Fruit fly (Drosophila melanogaster) whole organism, pupa: ENCODE results near the gene dgt2.
A peak's percentile ranks its signal among the peaks of the same experiment; 100 is the strongest.

Source experiments
- CG10348 ChIP-seq: fragments of 200-800 bp; sonication (Bioruptor generic); IDR thresholded peaks from 2 replicates; pipeline ENCODE4 v1.3.6; 2022; ENCODE audit warnings: missing biosample characterization, missing genetic modification characterization
- CG12605 ChIP-seq: fragments of 200-800 bp; sonication (Bioruptor generic); IDR thresholded peaks from 2 replicates; pipeline ENCODE4 v1.3.6; 2022; ENCODE audit warnings: missing biosample characterization, missing genetic modification characterization
- CG13204 ChIP-seq: fragments of 200-800 bp; sonication (Bioruptor generic); optimal IDR thresholded peaks from 2 replicates; lab custom pipeline; 2018; ENCODE audit warnings: missing biosample characterization, mild to moderate bottlenecking, missing genetic modification characterization, moderate library complexity
- CG14655 ChIP-seq: fragments of 200-800 bp; sonication (Bioruptor generic); optimal IDR thresholded peaks from 3 replicates; lab custom pipeline; 2017; ENCODE audit warnings: mild to moderate bottlenecking, missing biosample characterization, missing genetic modification reagents, missing genetic modification characterization
- CG15710 ChIP-seq: fragments of 200-800 bp; sonication (Bioruptor generic); optimal IDR thresholded peaks from 2 replicates; lab custom pipeline; 2018; ENCODE audit warnings: missing biosample characterization, mild to moderate bottlenecking, missing genetic modification characterization, moderate library complexity
- CG17806 ChIP-seq: fragments of 200-800 bp; sonication (Bioruptor generic); optimal IDR thresholded peaks from 2 replicates; lab custom pipeline; 2018; ENCODE audit warnings: missing biosample characterization, mild to moderate bottlenecking, missing genetic modification characterization, moderate library complexity
- CG32121 ChIP-seq: fragments of 200-800 bp; sonication (Bioruptor generic); IDR thresholded peaks from 2 replicates; pipeline ENCODE4 v1.3.6; 2022; ENCODE audit warnings: missing biosample characterization, missing genetic modification characterization
- CG34367 ChIP-seq: fragments of 200-800 bp; sonication (Bioruptor generic); optimal IDR thresholded peaks from 2 replicates; lab custom pipeline; 2018; ENCODE audit warnings: missing biosample characterization, mild to moderate bottlenecking, missing genetic modification characterization
- CG4496 ChIP-seq: fragments of 200-800 bp; sonication (Bioruptor generic); IDR thresholded peaks from 3 replicates; pipeline ENCODE4 v1.3.6; 2022; ENCODE audit warnings: missing biosample characterization, missing genetic modification characterization
- CG8159 ChIP-seq: fragments of 200-800 bp; sonication (Bioruptor generic); optimal IDR thresholded peaks from 3 replicates; lab custom pipeline; 2018; ENCODE audit warnings: missing biosample characterization, mild to moderate bottlenecking, missing genetic modification characterization, moderate library complexity
- CG8301 ChIP-seq: fragments of 200-800 bp; sonication (Bioruptor generic); optimal IDR thresholded peaks from 2 replicates; lab custom pipeline; 2018; ENCODE audit warnings: missing biosample characterization, mild to moderate bottlenecking, missing genetic modification characterization
- CG9948 ChIP-seq: fragments of 200-800 bp; sonication (Bioruptor generic); optimal IDR thresholded peaks from 2 replicates; lab custom pipeline; 2018; ENCODE audit warnings: missing biosample characterization, mild to moderate bottlenecking, missing genetic modification characterization, moderate library complexity
- D1 ChIP-seq: fragments of 200-800 bp; sonication (Bioruptor generic); optimal IDR thresholded peaks from 2 replicates; lab custom pipeline; 2018; ENCODE audit warnings: missing biosample characterization, mild to moderate bottlenecking, missing genetic modification characterization, moderate library complexity
- EcR ChIP-seq: fragments of 200-800 bp; sonication (Bioruptor generic); optimal IDR thresholded peaks from 3 replicates; lab custom pipeline; 2019; ENCODE audit warnings: missing biosample characterization, missing genetic modification characterization, mild to moderate bottlenecking, moderate library complexity, missing genetic modification reagents
- Ets98B ChIP-seq: fragments of 200-800 bp; sonication (Bioruptor generic); IDR thresholded peaks from 2 replicates; pipeline ENCODE4 v1.3.6; 2022; ENCODE audit warnings: missing biosample characterization, missing genetic modification characterization
- Pif1A ChIP-seq: fragments of 200-800 bp; sonication (Bioruptor generic); optimal IDR thresholded peaks from 3 replicates; lab custom pipeline; 2016; ENCODE audit warnings: missing biosample characterization, missing genetic modification characterization
- Pif1B ChIP-seq: fragments of 200-800 bp; sonication (Bioruptor generic); optimal IDR thresholded peaks from 3 replicates; lab custom pipeline; 2016; ENCODE audit warnings: missing biosample characterization, missing genetic modification characterization
- Snoo ChIP-seq: fragments of 200-800 bp; sonication (Bioruptor generic); optimal IDR thresholded peaks from 3 replicates; lab custom pipeline; 2017; ENCODE audit warnings: missing biosample characterization, mild to moderate bottlenecking, missing genetic modification characterization, inconsistent platforms
- fd96Ca ChIP-seq: fragments of 200-800 bp; sonication (Bioruptor generic); IDR thresholded peaks from 3 replicates; pipeline ENCODE4 v1.3.6; 2022; ENCODE audit warnings: missing biosample characterization, missing genetic modification characterization
- gl ChIP-seq: fragments of 200-800 bp; sonication (Bioruptor generic); optimal IDR thresholded peaks from 2 replicates; lab custom pipeline; 2018; ENCODE audit warnings: missing biosample characterization, mild to moderate bottlenecking, missing genetic modification characterization
- rn ChIP-seq: fragments of 200-800 bp; sonication (Bioruptor generic); IDR thresholded peaks from 2 replicates; pipeline ENCODE4 v1.3.6; 2022; ENCODE audit warnings: missing biosample characterization, missing genetic modification characterization

The dgt2 gene

DNA sequence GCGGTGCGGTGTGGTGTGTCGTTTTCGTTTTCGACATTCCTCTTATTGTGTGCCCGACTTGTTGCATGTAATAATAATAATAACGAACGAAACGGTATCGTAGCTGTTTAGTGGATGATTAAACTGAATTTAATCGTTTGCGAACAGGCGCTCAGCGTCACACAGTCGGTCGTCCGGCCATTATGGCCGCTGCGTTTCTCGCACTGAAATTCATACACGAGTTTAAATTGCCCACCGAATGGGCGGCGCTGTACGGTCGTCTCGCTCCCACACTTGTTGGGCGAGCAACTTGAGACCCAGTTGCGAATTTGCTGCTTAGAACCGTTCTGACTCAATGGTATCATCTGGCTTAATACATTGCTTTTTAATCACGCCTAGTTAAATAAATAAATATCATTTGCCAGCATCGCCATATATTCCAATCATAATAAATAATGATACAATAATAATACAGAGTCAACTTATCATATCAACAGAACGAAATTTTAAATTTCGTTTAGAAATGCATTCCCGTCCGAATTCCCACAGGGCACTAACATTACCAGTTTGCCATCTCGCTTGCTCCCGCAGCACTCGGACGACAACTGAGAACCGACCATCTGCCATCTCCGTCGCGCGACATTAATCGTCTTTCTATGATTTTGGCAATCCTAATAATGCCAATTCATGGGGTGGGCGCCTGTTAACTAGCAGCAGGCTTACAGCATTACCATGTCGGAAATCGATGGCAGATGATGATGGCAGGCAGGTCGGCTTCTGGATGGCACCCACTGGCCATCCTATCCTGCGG is 21.3 kb downstream of the dgt2 start:
- TF ChIP-seq CG8301 (tag; lab: Kevin White, UChicago) (peak; percentile 93), CG15710 (tag; lab: Kevin White, UChicago) (peak; percentile 93), CG34367 (tag; lab: Kevin White, UChicago) (peak; percentile 90), CG9948 (peak; percentile 92), fd96Ca (GFP tag; lab: Robert Waterston, UW) (no peak), CG12605 (no peak), Pif1B (GFP tag; lab: Kevin White, UChicago) (peak; percentile 81), CG14655 (GFP tag; lab: Kevin White, UChicago) (peak; percentile 92), CG10348 (GFP tag; lab: Robert Waterston, UW) (no peak), CG4496 (GFP tag; lab: Robert Waterston, UW) (no peak), EcR (no peak), Ets98B (GFP tag; lab: Robert Waterston, UW) (no peak), CG8159 (tag; lab: Kevin White, UChicago) (peak; percentile 96), CG17806 (tag; lab: Kevin White, UChicago) (peak; percentile 90), gl (tag; lab: Kevin White, UChicago) (peak; percentile 82), Pif1A (GFP tag; lab: Kevin White, UChicago) (peak; percentile 90), Snoo (tag; lab: Kevin White, UChicago) (peak; percentile 93), rn (no peak), CG13204 (GFP tag; lab: Kevin White, UChicago) (peak; percentile 71), D1 (tag; lab: Kevin White, UChicago) (no peak), CG32121 (no peak)

- TF ChIP-seq D1 (tag; lab: Kevin White, UChicago) = no peak
- no peak for TF ChIP-seq CG32121
- TF ChIP-seq Pif1A (GFP tag; lab: Kevin White, UChicago) = no peak
- peak; percentile 67 for TF ChIP-seq CG14655 (GFP tag; lab: Kevin White, UChicago)
- no peak for TF ChIP-seq fd96Ca (GFP tag; lab: Robert Waterston, UW)
- no peak for TF ChIP-seq rn
- peak; percentile 13 for TF ChIP-seq CG34367 (tag; lab: Kevin White, UChicago)
- TF ChIP-seq Snoo (tag; lab: Kevin White, UChicago) = peak; percentile 66
- TF ChIP-seq CG10348 (GFP tag; lab: Robert Waterston, UW) = no peak
- TF ChIP-seq Pif1B (GFP tag; lab: Kevin White, UChicago) = peak; percentile 73
- TF ChIP-seq CG8301 (tag; lab: Kevin White, UChicago) = peak; percentile 58
- TF ChIP-seq CG8159 (tag; lab: Kevin White, UChicago) = peak; percentile 64
- peak; percentile 100 for TF ChIP-seq EcR
- peak; percentile 48 for TF ChIP-seq gl (tag; lab: Kevin White, UChicago)
- peak; percentile 54 for TF ChIP-seq CG15710 (tag; lab: Kevin White, UChicago)
- peak; percentile 35 for TF ChIP-seq CG9948
- peak; percentile 51 for TF ChIP-seq CG17806 (tag; lab: Kevin White, UChicago)
- no peak for TF ChIP-seq CG12605
- no peak for TF ChIP-seq CG4496 (GFP tag; lab: Robert Waterston, UW)
- TF ChIP-seq CG13204 (GFP tag; lab: Kevin White, UChicago) = peak; percentile 96
- TF ChIP-seq Ets98B (GFP tag; lab: Robert Waterston, UW) = no peak
These were observed 22.2 kb downstream of the dgt2 start for dm6 chr2L:12011682-12012655.

DNA sequence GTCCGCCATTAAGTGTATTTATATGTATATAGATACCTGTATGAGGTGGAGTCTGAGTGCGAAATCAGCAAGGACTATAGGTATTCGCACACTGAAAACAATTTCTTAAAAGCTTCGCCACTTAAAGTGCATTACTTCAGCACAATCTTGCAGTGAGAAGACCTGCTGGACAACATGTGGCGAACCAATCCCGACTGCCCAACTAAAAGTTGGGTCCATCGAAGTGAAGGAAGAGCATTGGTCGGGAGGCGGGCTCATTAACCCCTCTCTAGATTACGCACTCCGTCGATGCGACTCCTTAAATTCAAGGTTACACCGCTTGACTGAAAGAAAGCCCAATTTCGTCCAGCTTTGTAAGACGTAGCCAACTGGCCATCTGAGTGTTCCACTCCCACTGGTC is 23.5 kb downstream of the dgt2 start:
- peak; percentile 57 for TF ChIP-seq CG8159 (tag; lab: Kevin White, UChicago)
- TF ChIP-seq CG15710 (tag; lab: Kevin White, UChicago) = peak; percentile 37
- peak; percentile 10 for TF ChIP-seq CG34367 (tag; lab: Kevin White, UChicago)
- TF ChIP-seq Pif1B (GFP tag; lab: Kevin White, UChicago) = peak; percentile 0
- peak; percentile 34 for TF ChIP-seq CG17806 (tag; lab: Kevin White, UChicago)
- no peak for TF ChIP-seq D1 (tag; lab: Kevin White, UChicago)
- TF ChIP-seq CG9948 = peak; percentile 31
- TF ChIP-seq CG13204 (GFP tag; lab: Kevin White, UChicago) = no peak
- TF ChIP-seq, all 21 proteins: peak for 6

dm6 chr2L:12013741-12014393 is 24.1 kb downstream of the dgt2 start:
- TF ChIP-seq EcR (peak; percentile 100), CG12605 (peak; percentile 42), CG10348 (GFP tag; lab: Robert Waterston, UW) (no peak), CG8159 (tag; lab: Kevin White, UChicago) (peak; percentile 21), CG4496 (GFP tag; lab: Robert Waterston, UW) (peak; percentile 68), Ets98B (GFP tag; lab: Robert Waterston, UW) (no peak), CG32121 (no peak; the same call in 1 of the 2 replicates), CG13204 (GFP tag; lab: Kevin White, UChicago) (peak; percentile 98), rn (no peak), gl (tag; lab: Kevin White, UChicago) (peak; percentile 85), Snoo (tag; lab: Kevin White, UChicago) (peak; percentile 62), CG14655 (GFP tag; lab: Kevin White, UChicago) (no peak), CG15710 (tag; lab: Kevin White, UChicago) (peak; percentile 30), CG9948 (no peak), CG17806 (tag; lab: Kevin White, UChicago) (peak; percentile 32), D1 (tag; lab: Kevin White, UChicago) (no peak), Pif1A (GFP tag; lab: Kevin White, UChicago) (peak; percentile 38), fd96Ca (GFP tag; lab: Robert Waterston, UW) (peak; percentile 67; the same call in 2 of the 3 replicates), CG34367 (tag; lab: Kevin White, UChicago) (peak; percentile 29), CG8301 (tag; lab: Kevin White, UChicago) (peak; percentile 33), Pif1B (GFP tag; lab: Kevin White, UChicago) (peak; percentile 36)
